Fruit fly (Drosophila melanogaster) whole organism, embryonic: ENCODE measurements around the gene atl.
A peak's percentile ranks its signal among the peaks of the same experiment; 100 is the strongest.

Source experiments
- Abd-B ChIP-seq: fragments of 200-800 bp; sonication (Bioruptor generic); optimal IDR thresholded peaks from 2 replicates; lab custom pipeline; 2018; ENCODE audit warnings: missing biosample characterization, mild to moderate bottlenecking, missing genetic modification characterization, moderate library complexity
- Adf1 ChIP-seq: fragments of 200-800 bp; sonication (Bioruptor generic); IDR thresholded peaks from 2 replicates; pipeline ENCODE4 v1.3.6; 2022; ENCODE audit warnings: missing biosample characterization, missing genetic modification characterization
- B-H1 ChIP-seq: fragments of 200-800 bp; sonication (Bioruptor generic); IDR thresholded peaks from 3 replicates; pipeline ENCODE4 v1.3.6; 2022; ENCODE audit warnings: missing biosample characterization, missing genetic modification characterization
- CG10565 ChIP-seq: fragments of 200-800 bp; sonication (Bioruptor generic); optimal IDR thresholded peaks from 3 replicates; lab custom pipeline; 2016; ENCODE audit warnings: missing biosample characterization, mild to moderate bottlenecking, missing genetic modification characterization
- CG10979 ChIP-seq: fragments of 200-800 bp; sonication (Bioruptor generic); optimal IDR thresholded peaks from 2 replicates; lab custom pipeline; 2018; ENCODE audit warnings: missing biosample characterization, mild to moderate bottlenecking, missing genetic modification characterization, moderate library complexity
- CG12659 ChIP-seq: fragments of 200-800 bp; sonication (Bioruptor generic); optimal IDR thresholded peaks from 3 replicates; lab custom pipeline; 2017; ENCODE audit warnings: mild to moderate bottlenecking, missing biosample characterization, missing genetic modification reagents, missing genetic modification characterization
- CG15269 ChIP-seq: fragments of 200-800 bp; sonication (Bioruptor generic); optimal IDR thresholded peaks from 2 replicates; lab custom pipeline; 2018; ENCODE audit warnings: missing biosample characterization, mild to moderate bottlenecking, missing genetic modification characterization, moderate library complexity
- CG15601 ChIP-seq: fragments of 200-800 bp; sonication (Bioruptor generic); optimal IDR thresholded peaks from 3 replicates; lab custom pipeline; 2019; ENCODE audit warnings: missing biosample characterization, mild to moderate bottlenecking, missing genetic modification characterization, moderate library complexity
- CG16863 ChIP-seq: fragments of 200-800 bp; sonication (Bioruptor generic); optimal IDR thresholded peaks from 3 replicates; lab custom pipeline; 2016; ENCODE audit warnings: missing biosample characterization, missing genetic modification characterization
- CG18011 ChIP-seq: fragments of 200-800 bp; sonication (Bioruptor generic); optimal IDR thresholded peaks from 2 replicates; lab custom pipeline; 2017; ENCODE audit warnings: missing biosample characterization, missing genetic modification characterization, mild to moderate bottlenecking, moderate library complexity, missing genotype
- CG2129 ChIP-seq: fragments of 200-800 bp; sonication (Bioruptor generic); IDR thresholded peaks from 2 replicates; pipeline ENCODE4 v1.3.6; 2022; ENCODE audit warnings: missing biosample characterization, missing genetic modification characterization; ENCODE audit not compliant: partially characterized antibody
- CG30020 ChIP-seq: fragments of 200-800 bp; optimal IDR thresholded peaks from 2 replicates; lab custom pipeline; 2019; ENCODE audit warnings: missing biosample characterization, mild to moderate bottlenecking, missing genetic modification characterization, moderate library complexity
- CG32532 ChIP-seq: fragments of 200-800 bp; sonication (Bioruptor generic); IDR thresholded peaks from 2 replicates; pipeline ENCODE4 v1.3.6; 2022; ENCODE audit warnings: missing biosample characterization, missing genetic modification characterization
- CG3407 ChIP-seq: fragments of 200-800 bp; sonication (Bioruptor generic); optimal IDR thresholded peaks from 2 replicates; lab custom pipeline; 2018; ENCODE audit warnings: missing biosample characterization, mild to moderate bottlenecking, missing genetic modification characterization
- CG3995 ChIP-seq: fragments of 200-800 bp; sonication (Bioruptor generic); optimal IDR thresholded peaks from 3 replicates; lab custom pipeline; 2016; ENCODE audit warnings: missing biosample characterization, missing genetic modification characterization
- CG4328 ChIP-seq: fragments of 200-800 bp; sonication (Bioruptor generic); optimal IDR thresholded peaks from 3 replicates; lab custom pipeline; 2017; ENCODE audit warnings: missing biosample characterization, missing genetic modification reagents, missing genetic modification characterization
- CG4820 ChIP-seq: fragments of 200-800 bp; sonication (Bioruptor generic); optimal IDR thresholded peaks from 3 replicates; lab custom pipeline; 2016; ENCODE audit warnings: missing biosample characterization, missing genetic modification characterization
- CG6254 ChIP-seq: fragments of 200-800 bp; sonication (Bioruptor generic); optimal IDR thresholded peaks from 3 replicates; lab custom pipeline; 2017; ENCODE audit warnings: mild to moderate bottlenecking, missing biosample characterization, missing genetic modification reagents, missing genetic modification characterization
- CG6765 ChIP-seq: fragments of 200-800 bp; sonication (Bioruptor generic); optimal IDR thresholded peaks from 3 replicates; lab custom pipeline; 2017; ENCODE audit warnings: missing biosample characterization, mild to moderate bottlenecking, missing genetic modification characterization
- CG7963 ChIP-seq: fragments of 200-800 bp; sonication (Bioruptor generic); IDR thresholded peaks from 3 replicates; pipeline ENCODE4 v1.3.6; 2022; ENCODE audit warnings: missing biosample characterization, missing genetic modification characterization; ENCODE audit not compliant: partially characterized antibody
- CG9797 ChIP-seq: fragments of 200-800 bp; sonication (Bioruptor generic); optimal IDR thresholded peaks from 3 replicates; lab custom pipeline; 2018; ENCODE audit warnings: missing biosample characterization, mild to moderate bottlenecking, missing genetic modification characterization
- CG9932 ChIP-seq: fragments of 200-800 bp; sonication (Bioruptor generic); IDR thresholded peaks from 2 replicates; pipeline ENCODE4 v1.3.6; 2022; ENCODE audit warnings: missing biosample characterization, missing genetic modification characterization
- D19A ChIP-seq: fragments of 200-800 bp; optimal IDR thresholded peaks from 3 replicates; lab custom pipeline; 2019; ENCODE audit warnings: missing biosample characterization, mild to moderate bottlenecking, missing genetic modification characterization, moderate library complexity
- Dip3 ChIP-seq: fragments of 200-800 bp; sonication (Bioruptor generic); optimal IDR thresholded peaks from 3 replicates; lab custom pipeline; 2016; ENCODE audit warnings: missing biosample characterization, missing genetic modification characterization
- Dp ChIP-seq: fragments of 200-800 bp; sonication (Bioruptor generic); optimal IDR thresholded peaks from 2 replicates; lab custom pipeline; 2018; ENCODE audit warnings: missing biosample characterization, mild to moderate bottlenecking, missing genetic modification characterization, moderate library complexity
- E2f1 ChIP-seq: fragments of 200-800 bp; sonication (Bioruptor generic); IDR thresholded peaks from 2 replicates; pipeline ENCODE4 v1.3.6; 2022; ENCODE audit warnings: missing biosample characterization, missing genetic modification characterization
- HmgD ChIP-seq: fragments of 200-800 bp; sonication (Bioruptor generic); optimal IDR thresholded peaks from 3 replicates; lab custom pipeline; 2016; ENCODE audit warnings: missing biosample characterization, missing genetic modification characterization
- HmgZ ChIP-seq: fragments of 200-800 bp; sonication (Bioruptor generic); optimal IDR thresholded peaks from 2 replicates; lab custom pipeline; 2018; ENCODE audit warnings: missing biosample characterization, mild to moderate bottlenecking, missing genetic modification characterization
- Hr51 ChIP-seq, 2 experiments: fragments of 200-800 bp; sonication (Bioruptor generic); optimal IDR thresholded peaks; 2 replicates in 1 of 2; 3 replicates in 1 of 2; lab custom pipeline; 2016 to 2018; ENCODE audit warnings: missing biosample characterization in 2 of 2, missing genetic modification characterization in 2 of 2, mild to moderate bottlenecking in 1 of 2, moderate library complexity in 1 of 2
- Mad ChIP-seq: fragments of 200-800 bp; sonication (Bioruptor generic); optimal IDR thresholded peaks from 2 replicates; lab custom pipeline; 2016; ENCODE audit warnings: missing biosample characterization, missing genetic modification characterization
- NFAT ChIP-seq: fragments of 200-800 bp; sonication (Bioruptor generic); IDR thresholded peaks from 2 replicates; pipeline ENCODE4 v1.3.6; 2022; ENCODE audit warnings: missing biosample characterization, missing genetic modification characterization
- TFAM ChIP-seq: fragments of 200-800 bp; sonication (Bioruptor generic); optimal IDR thresholded peaks from 2 replicates; lab custom pipeline; 2017; ENCODE audit warnings: missing biosample characterization, missing genetic modification characterization, inconsistent platforms
- amos ChIP-seq: fragments of 200-800 bp; sonication (Bioruptor generic); IDR thresholded peaks from 2 replicates; pipeline ENCODE4 v1.3.6; 2022; ENCODE audit warnings: missing biosample characterization, missing genetic modification characterization; ENCODE audit not compliant: partially characterized antibody
- ap ChIP-seq: fragments of 200-800 bp; sonication (Bioruptor generic); IDR thresholded peaks from 2 replicates; pipeline ENCODE4 v1.3.6; 2022; ENCODE audit warnings: missing biosample characterization, missing genetic modification characterization
- cad ChIP-seq: fragments of >200 bp; optimal IDR thresholded peaks from 2 replicates; lab custom pipeline; 2017; ENCODE audit warnings: missing biosample characterization, missing genetic modification characterization
- corto ChIP-seq: fragments of 200-800 bp; sonication (Bioruptor generic); optimal IDR thresholded peaks from 2 replicates; lab custom pipeline; 2016; ENCODE audit warnings: missing biosample characterization, mild to moderate bottlenecking, missing genetic modification characterization, moderate library complexity
- dmrt11E ChIP-seq: fragments of 200-800 bp; sonication (Bioruptor generic); optimal IDR thresholded peaks from 3 replicates; lab custom pipeline; 2018; ENCODE audit warnings: missing biosample characterization, mild to moderate bottlenecking, missing genetic modification characterization, moderate library complexity
- esg ChIP-seq: fragments of 200-800 bp; sonication (Bioruptor generic); conservative IDR thresholded peaks from 2 replicates; pipeline ENCODE4 v1.3.6; 2022; ENCODE audit warnings: missing biosample characterization, missing genetic modification characterization
- gfzf ChIP-seq: fragments of 200-800 bp; sonication (Bioruptor generic); optimal IDR thresholded peaks from 2 replicates; lab custom pipeline; 2016; ENCODE audit warnings: missing biosample characterization, mild to moderate bottlenecking, missing genetic modification characterization, moderate library complexity
- ind ChIP-seq: fragments of 200-800 bp; sonication (Bioruptor generic); optimal IDR thresholded peaks from 3 replicates; lab custom pipeline; 2016; ENCODE audit warnings: missing biosample characterization, missing genetic modification characterization
- lola ChIP-seq, 3 experiments: fragments of >200 bp in 2 of 3; fragments of 200-800 bp in 1 of 3; sonication (Bioruptor generic) in 1 of 3; optimal IDR thresholded peaks; 2 replicates each; lab custom pipeline; 2017 to 2019; ENCODE audit warnings: missing biosample characterization in 3 of 3, missing genetic modification characterization in 3 of 3, mild to moderate bottlenecking in 1 of 3, moderate library complexity in 1 of 3
- odd ChIP-seq: fragments of 200-800 bp; sonication (Bioruptor generic); optimal IDR thresholded peaks from 2 replicates; lab custom pipeline; 2017; ENCODE audit warnings: missing biosample characterization, mild to moderate bottlenecking, missing genetic modification characterization
- prd ChIP-seq, 3 experiments: fragments of >200 bp in 2 of 3; fragments of 200-800 bp in 1 of 3; sonication (Bioruptor generic) in 1 of 3; optimal IDR thresholded peaks in 2 of 3; IDR thresholded peaks in 1 of 3; 2 replicates in 2 of 3; 3 replicates in 1 of 3; pipeline versions ENCODE4 v1.3.6 to Lab custom; 2017 to 2022; ENCODE audit warnings: missing biosample characterization in 1 of 3, missing genetic modification characterization in 1 of 3
- ro ChIP-seq: fragments of 200-800 bp; sonication (Bioruptor generic); IDR thresholded peaks from 2 replicates; pipeline ENCODE4 v1.3.6; 2022; ENCODE audit warnings: missing biosample characterization, missing genetic modification characterization
- sob ChIP-seq: fragments of 200-800 bp; sonication (Bioruptor generic); IDR thresholded peaks from 2 replicates; pipeline ENCODE4 v1.3.6; 2022; ENCODE audit warnings: missing biosample characterization, missing genetic modification characterization
- sqz ChIP-seq: fragments of 200-800 bp; sonication (Bioruptor generic); optimal IDR thresholded peaks from 3 replicates; lab custom pipeline; 2018; ENCODE audit warnings: missing biosample characterization, mild to moderate bottlenecking, missing genetic modification characterization
- tgo ChIP-seq: fragments of 200-800 bp; sonication (Bioruptor generic); IDR thresholded peaks from 3 replicates; pipeline ENCODE4 v1.3.6; 2022; ENCODE audit warnings: missing biosample characterization, missing genetic modification characterization
- tx ChIP-seq: fragments of 200-800 bp; sonication (Bioruptor generic); optimal IDR thresholded peaks from 2 replicates; lab custom pipeline; 2016; ENCODE audit warnings: missing biosample characterization, missing genetic modification characterization
- zfh2 ChIP-seq: fragments of 200-800 bp; sonication (Bioruptor generic); optimal IDR thresholded peaks from 2 replicates; lab custom pipeline; 2016; ENCODE audit warnings: missing biosample characterization, missing genetic modification characterization

Gene atl

DNA sequence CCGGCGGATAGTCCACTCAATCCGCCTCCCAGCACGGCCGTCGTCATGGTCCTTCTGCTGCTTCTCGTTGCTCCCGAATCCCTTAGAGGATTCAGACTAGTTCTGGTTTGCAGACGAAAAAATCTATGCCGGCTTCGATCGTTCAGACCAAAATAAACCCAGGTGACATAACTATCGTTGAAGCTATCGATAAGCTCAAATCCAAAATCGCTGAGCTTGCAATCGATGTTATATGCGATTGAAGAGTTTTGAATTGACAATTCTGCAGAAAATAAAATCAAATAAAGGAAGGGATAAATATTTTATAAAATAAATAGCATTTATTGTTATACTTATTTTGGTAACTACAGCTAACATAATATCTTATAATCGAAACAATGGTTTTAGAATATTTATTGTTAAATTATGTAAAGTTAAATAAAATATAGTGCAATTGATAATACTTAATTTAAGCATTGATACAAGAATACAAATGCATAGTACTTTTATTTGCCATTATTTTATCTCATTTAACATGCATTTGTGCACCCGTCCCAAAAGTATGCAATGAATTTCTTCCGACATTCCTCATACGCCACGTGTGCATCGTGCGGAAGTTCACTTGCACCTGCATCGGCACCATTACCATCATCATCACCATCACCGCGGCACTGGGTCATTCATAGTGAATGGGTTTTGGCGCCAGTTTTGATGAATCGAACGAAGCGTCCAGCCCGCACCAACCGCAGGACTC lies 36.4 kb downstream of the atl start, which contains the start of gene Ppox (continued):
- TF ChIP-seq CG2129 = peak; percentile 62
- peak; percentile 15 for TF ChIP-seq CG12659
- no peak for TF ChIP-seq ap (GFP tag; lab: Robert Waterston, UW)
- TF ChIP-seq CG32532 = no peak
- no peak for TF ChIP-seq Abd-B (GFP tag; lab: Kevin White, UChicago)
- TF ChIP-seq CG10565 (GFP tag; lab: Kevin White, UChicago) = no peak
- TF ChIP-seq CG9797 = no peak
- peak; percentile 84 for TF ChIP-seq CG7963 (GFP tag; lab: Robert Waterston, UW)
- TF ChIP-seq CG9932 (GFP tag; lab: Robert Waterston, UW) = peak; percentile 26; the same call in 1 of the 2 replicates
- no peak for TF ChIP-seq B-H1 (GFP tag; lab: Robert Waterston, UW)
- TF ChIP-seq CG3407 (GFP tag; lab: Kevin White, UChicago) = no peak
- no peak for TF ChIP-seq CG18011
- no peak for TF ChIP-seq corto (GFP tag; lab: Kevin White, UChicago)
- TF ChIP-seq TFAM (GFP tag; lab: Kevin White, UChicago) = no peak
- TF ChIP-seq ro (GFP tag; lab: Robert Waterston, UW) = no peak
- TF ChIP-seq amos (GFP tag; lab: Robert Waterston, UW) = peak; percentile 94
- no peak for TF ChIP-seq sob (GFP tag; lab: Robert Waterston, UW)
- TF ChIP-seq HmgD (GFP tag; lab: Kevin White, UChicago) = no peak
- no peak for TF ChIP-seq gfzf (GFP tag; lab: Kevin White, UChicago)
- TF ChIP-seq CG6254 (GFP tag; lab: Kevin White, UChicago) = no peak
- TF ChIP-seq E2f1 = no peak
- no peak for TF ChIP-seq tx (GFP tag; lab: Kevin White, UChicago)
- no peak for TF ChIP-seq HmgZ (tag; lab: Kevin White, UChicago)
- TF ChIP-seq Dip3 (GFP tag; lab: Kevin White, UChicago) = no peak
- TF ChIP-seq D19A = no peak
- TF ChIP-seq prd (optimal IDR thresholded peaks at IDR 0.05; lab: Kevin White, UChicago) = no peak
- TF ChIP-seq prd (GFP tag; IDR thresholded peaks at IDR 0.05; lab: Robert Waterston, UW) = no peak
- TF ChIP-seq CG30020 = no peak
- no peak for TF ChIP-seq CG15269 (tag; lab: Kevin White, UChicago)
- TF ChIP-seq CG16863 = no peak
- TF ChIP-seq zfh2 (GFP tag; lab: Kevin White, UChicago) = no peak
- no peak for TF ChIP-seq CG4820 (GFP tag; lab: Kevin White, UChicago)
- TF ChIP-seq Adf1 (GFP tag; lab: Robert Waterston, UW) = no peak
- TF ChIP-seq CG6765 (GFP tag; lab: Kevin White, UChicago) = no peak
- no peak for TF ChIP-seq ind (GFP tag; lab: Kevin White, UChicago)
- no peak for TF ChIP-seq Mad (GFP tag; lab: Kevin White, UChicago)
- TF ChIP-seq sqz = no peak
- no peak for TF ChIP-seq CG4328 (GFP tag; lab: Kevin White, UChicago)
- TF ChIP-seq NFAT = no peak
- TF ChIP-seq Hr51 (GFP tag; optimal IDR thresholded peaks at IDR 0.05; lab: Kevin White, UChicago) = no peak
- no peak for TF ChIP-seq cad
- no peak for TF ChIP-seq dmrt11E (tag; lab: Kevin White, UChicago)
- TF ChIP-seq odd (GFP tag; lab: Kevin White, UChicago) = no peak
- TF ChIP-seq tgo (GFP tag; lab: Robert Waterston, UW) = no peak
- no peak for TF ChIP-seq esg
- TF ChIP-seq lola (GFP tag; optimal IDR thresholded peaks at IDR 0.05; lab: Kevin White, UChicago) = no peak
- TF ChIP-seq Dp (GFP tag; lab: Kevin White, UChicago) = peak; percentile 59
- TF ChIP-seq CG15601 (tag; lab: Kevin White, UChicago) = peak; percentile 43
- peak; percentile 96 for TF ChIP-seq CG3995 (GFP tag; lab: Kevin White, UChicago)
- no peak for TF ChIP-seq CG10979 (tag; lab: Kevin White, UChicago)
